Worm (Caenorhabditis elegans) whole organism, L1 larva: ENCODE measurements around the gene plr-1.

Source experiments
- C34B4.2 ChIP-seq: sonication (generic microtip); optimal IDR thresholded peaks from 2 replicates; lab custom pipeline; 2017; ENCODE audit warnings: mild to moderate bottlenecking, missing genetic modification characterization, missing compliant biosample characterization
- alr-1 ChIP-seq: fragments of 200-800 bp; sonication (Bioruptor generic); optimal IDR thresholded peaks from 2 replicates; lab custom pipeline; 2018; ENCODE audit warnings: borderline replicate concordance, mild to moderate bottlenecking, missing genetic modification characterization, missing compliant biosample characterization
- ces-1 ChIP-seq: fragments of 150-350 bp; optimal IDR thresholded peaks from 2 replicates; lab custom pipeline; 2014; ENCODE audit warnings: missing biosample characterization, missing genetic modification reagents, missing genetic modification characterization
- elt-2 ChIP-seq: sonication (generic microtip); optimal IDR thresholded peaks from 2 replicates; lab custom pipeline; 2016; ENCODE audit warnings: missing genetic modification characterization, mild to moderate bottlenecking, inconsistent platforms, missing compliant biosample characterization, missing genetic modification reagents
- ets-5 ChIP-seq: fragments of 200-800 bp; sonication (Bioruptor generic); IDR thresholded peaks from 2 replicates; pipeline ENCODE4 v1.3.6; 2022; ENCODE audit warnings: missing genetic modification characterization, missing compliant biosample characterization
- fkh-10 ChIP-seq: sonication (generic microtip); optimal IDR thresholded peaks from 2 replicates; lab custom pipeline; 2017; ENCODE audit warnings: missing biosample characterization, missing genetic modification reagents, missing genetic modification characterization
- jun-1 ChIP-seq: fragments of 150-350 bp; optimal IDR thresholded peaks from 2 replicates; lab custom pipeline; 2014; ENCODE audit warnings: missing biosample characterization, missing genetic modification reagents, missing genetic modification characterization
- lsy-2 ChIP-seq, 2 experiments: fragments of 150-350 bp; optimal IDR thresholded peaks; 2 replicates each; lab custom pipeline; 2014; ENCODE audit warnings: missing biosample characterization in 2 of 2, missing genetic modification characterization in 2 of 2
- mdl-1 ChIP-seq, 2 experiments: fragments of 150-350 bp; optimal IDR thresholded peaks; 2 replicates each; lab custom pipeline; 2014 to 2017; ENCODE audit warnings: missing biosample characterization in 2 of 2, missing genetic modification characterization in 2 of 2, inconsistent platforms in 1 of 2
- nhr-77 ChIP-seq: fragments of 150-350 bp; optimal IDR thresholded peaks from 2 replicates; lab custom pipeline; 2014; ENCODE audit warnings: missing biosample characterization, missing genetic modification characterization
- pqm-1 ChIP-seq: sonication (generic microtip); optimal IDR thresholded peaks from 3 replicates; lab custom pipeline; 2017; ENCODE audit warnings: missing biosample characterization, missing genetic modification characterization
- snu-23 ChIP-seq: sonication (generic microtip); optimal IDR thresholded peaks from 2 replicates; lab custom pipeline; 2016; ENCODE audit warnings: missing genetic modification characterization, missing compliant biosample characterization

- no peak for TF ChIP-seq ces-1
- TF ChIP-seq ets-5 (GFP tag; lab: Robert Waterston, UW): no peak
- TF ChIP-seq elt-2 (tag; lab: Kevin White, UChicago): peak; percentile 65
- peak; percentile 5 for TF ChIP-seq jun-1 (tag; lab: Kevin White, UChicago)
- no peak for TF ChIP-seq alr-1 (tag; lab: Kevin White, UChicago)
- TF ChIP-seq mdl-1 (tag; optimal IDR thresholded peaks at IDR 0.05; lab: Kevin White, UChicago): peak in 1 of 2 experiments; percentile 33
- peak; percentile 36 to 45 for TF ChIP-seq lsy-2 (tag; optimal IDR thresholded peaks at IDR 0.05; lab: Kevin White, UChicago)
- TF ChIP-seq fkh-10 (GFP tag; lab: Kevin White, UChicago): no peak
- peak; percentile 61 for TF ChIP-seq snu-23 (GFP tag; lab: Kevin White, UChicago)
- TF ChIP-seq C34B4.2 (tag; lab: Kevin White, UChicago): no peak
- no peak for TF ChIP-seq nhr-77 (tag; lab: Kevin White, UChicago)
- TF ChIP-seq pqm-1: no peak
These were observed 11.8 kb upstream of the plr-1 start for ce11 chrIII:11444796-11445386.
